Fruit fly (Drosophila melanogaster): Measurements from ENCODE around the gene Strump.

The Strump gene

DNA sequence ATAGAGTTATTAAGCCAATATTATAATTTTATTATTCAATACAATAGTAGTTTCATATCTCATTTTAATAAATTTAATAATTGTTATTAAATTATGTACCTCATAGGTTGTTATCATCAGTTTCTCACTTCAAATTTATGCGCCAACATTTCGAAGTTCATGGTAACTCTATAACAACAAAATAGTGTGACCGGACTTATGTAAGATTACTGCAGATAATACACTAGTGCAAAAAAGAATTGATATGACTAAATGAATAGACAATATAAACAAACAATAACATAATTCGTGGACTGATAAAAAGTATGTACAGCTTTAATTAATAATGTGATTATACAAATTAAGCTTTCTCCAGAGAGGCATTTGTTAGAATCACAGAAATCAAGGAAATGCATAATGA, at the start of gene Strump (continued):
- TF ChIP-seq run (tag; optimal IDR thresholded peaks at IDR 0.05) (no peak), CG11398 (GFP tag; optimal IDR thresholded peaks at IDR 0.05) (no peak), dpn (GFP tag; optimal IDR thresholded peaks at IDR 0.05) (no peak), CG9727 (GFP tag; optimal IDR thresholded peaks at IDR 0.05) (no peak), insv (GFP tag; optimal IDR thresholded peaks at IDR 0.05) (no peak), Mad (GFP tag; optimal IDR thresholded peaks at IDR 0.05) (no peak), Dp (GFP tag; optimal IDR thresholded peaks at IDR 0.05) (peak; percentile 97), jigr1 (GFP tag; IDR thresholded peaks at IDR 0.05) (no peak), CG6254 (GFP tag; optimal IDR thresholded peaks at IDR 0.05) (no peak), chinmo (GFP tag; IDR thresholded peaks at IDR 0.05; ENCODE audit: partially characterized antibody) (no peak), CoRest (tag; optimal IDR thresholded peaks at IDR 0.05) (no peak), so (GFP tag; IDR thresholded peaks at IDR 0.05) (no peak), CG3065 (GFP tag; optimal IDR thresholded peaks at IDR 0.05) (no peak), CG9797 (GFP tag; optimal IDR thresholded peaks at IDR 0.05) (peak; percentile 70), sd (tag; optimal IDR thresholded peaks at IDR 0.05) (no peak), Nf-YB (GFP tag; optimal IDR thresholded peaks at IDR 0.05) (no peak), sob (GFP tag; IDR thresholded peaks at IDR 0.05) (no peak), CG4282 (GFP tag; optimal IDR thresholded peaks at IDR 0.05) (no peak), CG10267 (tag; optimal IDR thresholded peaks at IDR 0.05) (peak; percentile 39), knrl (GFP tag; IDR thresholded peaks at IDR 0.05; ENCODE audit: partially characterized antibody) (no peak), Scr (GFP tag; IDR thresholded peaks at IDR 0.05; ENCODE audit: partially characterized antibody) (no peak), CG8944 (GFP tag; optimal IDR thresholded peaks at IDR 0.05) (no peak), CG2712 (tag; optimal IDR thresholded peaks at IDR 0.05) (no peak), pb (GFP tag; optimal IDR thresholded peaks at IDR 0.05) (no peak), zf30C (GFP tag; optimal IDR thresholded peaks at IDR 0.05) (no peak)

DNA sequence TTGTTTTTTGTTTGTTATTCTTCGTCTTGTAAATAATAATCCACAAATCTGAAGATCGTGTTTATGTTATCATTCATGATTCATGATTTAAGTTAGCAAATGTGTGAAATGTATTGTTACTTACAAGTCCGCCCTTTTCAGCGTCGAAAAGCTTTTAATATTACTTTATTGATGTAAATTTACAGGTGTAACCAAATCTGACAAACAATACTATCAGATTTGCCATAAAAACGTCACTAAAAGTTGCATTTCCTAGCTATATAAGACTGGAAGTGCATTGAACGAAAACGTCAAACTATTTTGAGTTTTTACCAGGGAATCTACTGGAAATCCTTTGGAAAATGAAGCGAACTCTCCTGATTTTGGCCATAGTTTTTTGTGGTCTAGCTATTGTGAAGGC, 39.6 kb upstream of the Strump start, which contains the start of gene CG33258:
Gene CG33258, plus strand, starts transcription at position 301 of the 400 bp plus-strand sequence.
- no peak for TF ChIP-seq CG9609 (GFP tag; optimal IDR thresholded peaks at IDR 0.05)
- TF ChIP-seq CG15601 (tag; optimal IDR thresholded peaks at IDR 0.05), result no peak
- TF ChIP-seq Sry-β (GFP tag; optimal IDR thresholded peaks at IDR 0.05), result no peak
- no peak for TF ChIP-seq CG2120 (GFP tag; optimal IDR thresholded peaks at IDR 0.05)
- TF ChIP-seq CG16815 (GFP tag; optimal IDR thresholded peaks at IDR 0.05), result no peak
- TF ChIP-seq CG12104 (GFP tag; optimal IDR thresholded peaks at IDR 0.05), result no peak
- no peak for TF ChIP-seq ewg (GFP tag; optimal IDR thresholded peaks at IDR 0.05)

DNA sequence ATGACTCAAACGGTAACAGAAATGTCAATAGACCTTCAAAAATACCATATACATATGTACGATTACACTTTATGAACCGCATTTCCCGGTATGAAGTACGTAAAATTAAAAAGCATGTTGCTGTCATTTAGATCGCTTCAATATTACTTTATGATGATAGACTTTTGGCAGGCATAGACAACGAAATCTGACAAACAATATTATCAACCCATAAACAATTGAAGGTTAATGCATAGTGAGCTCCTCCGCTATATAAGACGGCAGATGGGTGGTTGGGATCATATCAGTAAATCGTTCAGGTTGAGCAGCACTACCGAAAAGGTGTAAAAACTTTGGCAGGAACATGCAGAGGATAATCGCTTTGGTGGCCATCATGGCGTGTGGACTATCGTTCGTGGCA, 38.1 kb upstream of the Strump start, which contains the start of gene CG13075:
Gene CG13075, plus strand, starts transcription at position 301 of the 400 bp plus-strand sequence.
- TF ChIP-seq CG17385 (GFP tag; optimal IDR thresholded peaks at IDR 0.05) (no peak), CG12299 (tag; optimal IDR thresholded peaks at IDR 0.05) (no peak), CG2202 (tag; optimal IDR thresholded peaks at IDR 0.05) (no peak), Oli (tag; optimal IDR thresholded peaks at IDR 0.05) (no peak)

DNA sequence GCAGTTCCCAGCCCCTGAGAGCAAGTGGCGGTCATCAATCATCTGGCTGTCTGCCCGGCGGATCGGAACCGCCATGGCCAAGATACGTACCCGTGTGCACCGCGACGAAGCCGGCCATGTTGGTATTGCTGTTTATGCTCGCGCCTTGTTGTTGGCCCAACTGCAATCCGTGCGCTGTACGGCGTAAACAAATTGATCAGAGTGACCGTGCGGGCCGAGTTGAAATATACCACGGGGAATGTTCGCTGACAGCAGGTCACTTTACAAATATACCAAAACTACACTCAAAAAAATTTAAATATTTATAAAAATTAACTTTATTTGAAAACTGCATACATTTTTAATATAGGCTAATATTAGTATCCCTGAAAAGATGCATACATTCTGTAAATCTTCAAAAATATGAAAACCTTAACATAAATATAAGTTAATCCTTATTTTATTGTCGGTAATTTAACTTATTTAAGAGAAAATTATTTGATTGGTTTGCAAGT, 34.4 kb upstream of the Strump start, which contains the start of gene Tasp1:
Gene Tasp1, minus strand, starts transcription at position 203 of the 494 bp plus-strand sequence.
- TF ChIP-seq cwo (GFP tag; optimal IDR thresholded peaks at IDR 0.05), result no peak
- no peak for TF ChIP-seq fru (optimal IDR thresholded peaks at IDR 0.05)
- peak; percentile 75 for TF ChIP-seq CG12659 (GFP tag; optimal IDR thresholded peaks at IDR 0.05)
- no peak for TF ChIP-seq CG12071 (GFP tag; optimal IDR thresholded peaks at IDR 0.05)
- no peak for TF ChIP-seq Gug (GFP tag; IDR thresholded peaks at IDR 0.05)
- TF ChIP-seq Dad (GFP tag; optimal IDR thresholded peaks at IDR 0.05), result no peak
- no peak for TF ChIP-seq gcm2 (GFP tag; optimal IDR thresholded peaks at IDR 0.05)
- TF ChIP-seq ro (GFP tag; IDR thresholded peaks at IDR 0.05), result 0 out of 2 replicates have a peak, but pooled peaks have one; percentile 32
- peak; percentile 57; the same call in 1 of the 2 replicates for TF ChIP-seq CG11247 (GFP tag; IDR thresholded peaks at IDR 0.05)
- no peak for TF ChIP-seq Dref (GFP tag; IDR thresholded peaks at IDR 0.05)
- peak in 1 of 2 experiments; percentile 55 for TF ChIP-seq dpn (GFP tag; optimal IDR thresholded peaks at IDR 0.05)
- no peak for TF ChIP-seq sima (GFP tag; optimal IDR thresholded peaks at IDR 0.05)
- TF ChIP-seq bab2 (GFP tag; optimal IDR thresholded peaks at IDR 0.05), result no peak
- TF ChIP-seq ems (GFP tag; optimal IDR thresholded peaks at IDR 0.05), result peak; percentile 1
